Worm (Caenorhabditis elegans) whole organism, mixed stage, embryonic: ENCODE measurements around the gene tebp-1.

Source experiments
- M03D4.4 ChIP-seq: sonication (generic microtip); optimal IDR thresholded peaks from 2 replicates; lab custom pipeline; 2017; ENCODE audit warnings: mild to moderate bottlenecking, missing genetic modification characterization, missing compliant biosample characterization
- bed-3 ChIP-seq: fragments of 200-800 bp; sonication (Bioruptor generic); optimal IDR thresholded peaks from 3 replicates; lab custom pipeline; 2018; ENCODE audit warnings: mild to moderate bottlenecking, missing genetic modification characterization, moderate library complexity, missing compliant biosample characterization
- blmp-1 ChIP-seq: fragments of 150-350 bp; optimal IDR thresholded peaks from 2 replicates; lab custom pipeline; 2014; ENCODE audit warnings: missing biosample characterization, missing genetic modification characterization
- ceh-39 ChIP-seq: fragments of 150-350 bp; optimal IDR thresholded peaks from 2 replicates; lab custom pipeline; 2014; ENCODE audit warnings: missing biosample characterization, missing genetic modification characterization
- ceh-43 ChIP-seq: fragments of 200-800 bp; sonication (Bioruptor generic); optimal IDR thresholded peaks from 2 replicates; lab custom pipeline; 2018; ENCODE audit warnings: mild to moderate bottlenecking, missing genetic modification characterization, moderate library complexity, missing compliant biosample characterization
- ceh-83 ChIP-seq: fragments of 200-800 bp; sonication (Bioruptor generic); optimal IDR thresholded peaks from 2 replicates; lab custom pipeline; 2018; ENCODE audit warnings: mild to moderate bottlenecking, missing genetic modification characterization, missing compliant biosample characterization
- ces-1 ChIP-seq: fragments of 150-350 bp; optimal IDR thresholded peaks from 2 replicates; lab custom pipeline; 2014; ENCODE audit warnings: missing biosample characterization, missing genetic modification reagents, missing genetic modification characterization
- cnd-1 ChIP-seq: fragments of 200-800 bp; sonication (Bioruptor generic); optimal IDR thresholded peaks from 2 replicates; lab custom pipeline; 2018; ENCODE audit warnings: mild to moderate bottlenecking, missing genetic modification characterization, missing compliant biosample characterization
- drap-1 ChIP-seq: fragments of 200-800 bp; sonication (Bioruptor generic); optimal IDR thresholded peaks from 3 replicates; lab custom pipeline; 2018; ENCODE audit warnings: mild to moderate bottlenecking, missing genetic modification characterization, missing compliant biosample characterization
- elt-1 ChIP-seq: sonication (generic microtip); optimal IDR thresholded peaks from 2 replicates; lab custom pipeline; 2017; ENCODE audit warnings: missing genetic modification characterization, mild to moderate bottlenecking, missing compliant biosample characterization, antibody characterized with exemption, moderate library complexity, borderline replicate concordance; ENCODE audit not compliant: insufficient read depth
- elt-3 ChIP-seq: fragments of 150-350 bp; optimal IDR thresholded peaks from 2 replicates; lab custom pipeline; 2014; ENCODE audit warnings: missing biosample characterization, missing genetic modification characterization
- flh-1 ChIP-seq: fragments of 200-800 bp; sonication (Bioruptor generic); optimal IDR thresholded peaks from 2 replicates; lab custom pipeline; 2018; ENCODE audit warnings: mild to moderate bottlenecking, missing genetic modification characterization, moderate library complexity, missing compliant biosample characterization
- ham-2 ChIP-seq: fragments of 200-800 bp; sonication (Bioruptor generic); optimal IDR thresholded peaks from 2 replicates; lab custom pipeline; 2018; ENCODE audit warnings: mild to moderate bottlenecking, missing genetic modification characterization, missing compliant biosample characterization
- hlh-1 ChIP-seq: fragments of 150-350 bp; optimal IDR thresholded peaks from 2 replicates; lab custom pipeline; 2014; ENCODE audit warnings: missing biosample characterization, missing genetic modification reagents, missing genetic modification characterization
- lin-13 ChIP-seq: fragments of 150-350 bp; optimal IDR thresholded peaks from 2 replicates; lab custom pipeline; 2014; ENCODE audit warnings: missing biosample characterization, missing genetic modification characterization
- lin-32 ChIP-seq: fragments of 200-800 bp; sonication (Bioruptor generic); optimal IDR thresholded peaks from 2 replicates; lab custom pipeline; 2018; ENCODE audit warnings: mild to moderate bottlenecking, missing genetic modification characterization, missing compliant biosample characterization
- lsy-2 ChIP-seq: fragments of 150-350 bp; optimal IDR thresholded peaks from 2 replicates; lab custom pipeline; 2014; ENCODE audit warnings: missing biosample characterization, missing genetic modification characterization
- mab-5 ChIP-seq: fragments of 150-350 bp; optimal IDR thresholded peaks from 2 replicates; lab custom pipeline; 2014; ENCODE audit warnings: missing biosample characterization, missing genetic modification characterization
- mep-1 ChIP-seq: fragments of 150-350 bp; optimal IDR thresholded peaks from 2 replicates; lab custom pipeline; 2017; ENCODE audit warnings: missing biosample characterization, missing genetic modification reagents, missing genetic modification characterization, inconsistent platforms
- mls-2 ChIP-seq: sonication (generic microtip); optimal IDR thresholded peaks from 2 replicates; lab custom pipeline; 2016; ENCODE audit warnings: mild to moderate bottlenecking, missing genetic modification characterization, moderate library complexity, missing compliant biosample characterization
- nhr-12 ChIP-seq: fragments of 150-350 bp; optimal IDR thresholded peaks from 2 replicates; lab custom pipeline; 2014; ENCODE audit warnings: missing biosample characterization, missing genetic modification characterization
- nhr-2 ChIP-seq: fragments of 150-350 bp; optimal IDR thresholded peaks from 2 replicates; lab custom pipeline; 2014; ENCODE audit warnings: missing biosample characterization, missing genetic modification characterization
- nhr-237 ChIP-seq: fragments of 150-350 bp; optimal IDR thresholded peaks from 2 replicates; lab custom pipeline; 2014; ENCODE audit warnings: missing biosample characterization, missing genetic modification characterization
- nhr-28 ChIP-seq: fragments of 150-350 bp; optimal IDR thresholded peaks from 2 replicates; lab custom pipeline; 2014; ENCODE audit warnings: missing biosample characterization, missing genetic modification characterization
- nhr-76 ChIP-seq: sonication (generic microtip); optimal IDR thresholded peaks from 2 replicates; lab custom pipeline; 2017; ENCODE audit warnings: missing biosample characterization, missing genetic modification characterization
- pha-4 ChIP-seq: fragments of 150-350 bp; optimal IDR thresholded peaks from 2 replicates; lab custom pipeline; 2018; ENCODE audit warnings: missing biosample characterization, missing genetic modification reagents, missing genetic modification characterization
- sem-2 ChIP-seq: fragments of 200-800 bp; sonication (Bioruptor generic); optimal IDR thresholded peaks from 2 replicates; lab custom pipeline; 2018; ENCODE audit warnings: mild to moderate bottlenecking, missing genetic modification characterization, missing compliant biosample characterization
- snpc-4 ChIP-seq: fragments of 150-350 bp; optimal IDR thresholded peaks from 2 replicates; lab custom pipeline; 2014; ENCODE audit warnings: missing biosample characterization, missing genetic modification characterization
- sptf-1 ChIP-seq: sonication (generic microtip); optimal IDR thresholded peaks from 2 replicates; lab custom pipeline; 2017; ENCODE audit warnings: mild to moderate bottlenecking, missing genetic modification characterization, moderate library complexity, missing compliant biosample characterization
- tbx-8 ChIP-seq: fragments of 200-800 bp; sonication (Bioruptor generic); optimal IDR thresholded peaks from 2 replicates; lab custom pipeline; 2018; ENCODE audit warnings: mild to moderate bottlenecking, missing genetic modification characterization, moderate library complexity, missing compliant biosample characterization
- unc-120 ChIP-seq: sonication (generic microtip); optimal IDR thresholded peaks from 2 replicates; lab custom pipeline; 2017; ENCODE audit warnings: missing genetic modification characterization, missing compliant biosample characterization; ENCODE audit not compliant: poor library complexity, severe bottlenecking
- unc-39 ChIP-seq: fragments of 150-350 bp; optimal IDR thresholded peaks from 2 replicates; lab custom pipeline; 2014; ENCODE audit warnings: missing biosample characterization, missing genetic modification characterization
- unc-62 ChIP-seq: fragments of 150-350 bp; optimal IDR thresholded peaks from 2 replicates; lab custom pipeline; 2014; ENCODE audit warnings: missing biosample characterization, missing genetic modification reagents, missing genetic modification characterization
- zip-8 ChIP-seq: fragments of 150-350 bp; optimal IDR thresholded peaks from 2 replicates; lab custom pipeline; 2014; ENCODE audit warnings: missing biosample characterization, missing genetic modification characterization
- ztf-11 ChIP-seq: fragments of 150-350 bp; optimal IDR thresholded peaks from 2 replicates; lab custom pipeline; 2014; ENCODE audit warnings: missing biosample characterization, missing genetic modification characterization

tebp-1 gene

DNA sequence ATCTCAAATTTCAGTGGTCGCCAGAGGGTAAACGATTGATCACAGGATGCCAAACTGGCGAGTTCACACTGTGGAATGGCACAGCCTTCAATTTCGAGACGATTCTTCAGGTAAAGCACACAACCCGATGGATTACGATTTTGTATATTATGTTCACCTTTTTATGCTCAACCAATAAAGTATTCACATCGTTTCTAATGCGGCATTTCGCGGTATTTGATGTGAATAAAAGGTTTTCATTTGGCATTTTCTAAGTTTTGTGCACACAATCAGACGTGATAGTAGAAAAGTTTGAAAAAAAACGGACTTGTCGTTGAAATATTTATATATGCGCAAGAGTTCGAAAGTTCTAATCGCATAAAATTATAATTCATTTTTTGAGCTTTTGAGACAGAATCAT lies 2.8 kb upstream of the tebp-1 start:
- TF ChIP-seq drap-1 = no peak
- no peak for TF ChIP-seq flh-1 (GFP tag; lab: Kevin White, UChicago)
- TF ChIP-seq unc-120 (tag; lab: Kevin White, UChicago) = no peak
- no peak for TF ChIP-seq ztf-11
- no peak for TF ChIP-seq nhr-237 (tag; lab: Kevin White, UChicago)
- TF ChIP-seq nhr-76 (tag; lab: Kevin White, UChicago) = no peak
- TF ChIP-seq, all 35 proteins: peak for 0

DNA sequence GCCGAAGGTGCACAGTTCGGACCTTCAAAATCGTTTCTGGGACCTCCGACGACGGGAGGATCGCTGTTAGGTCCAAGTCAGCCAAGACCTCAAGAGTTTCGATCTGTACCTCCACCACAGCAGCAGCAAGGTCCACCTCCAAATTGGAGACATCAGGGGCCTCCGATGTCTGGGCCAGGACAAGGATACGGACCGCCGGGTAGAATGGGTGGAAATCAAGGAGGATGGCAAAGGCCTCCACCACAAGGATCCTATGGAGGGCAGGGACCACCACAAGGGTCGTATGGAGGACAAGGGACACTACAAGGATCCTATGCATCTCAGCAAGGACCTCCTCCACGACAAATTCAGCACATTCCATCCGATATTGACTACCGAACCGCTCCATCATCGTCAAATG lies 1.1 kb upstream of the tebp-1 start:
- TF ChIP-seq flh-1 (GFP tag; lab: Kevin White, UChicago) = no peak
- no peak for TF ChIP-seq nhr-76 (tag; lab: Kevin White, UChicago)
- TF ChIP-seq lin-32 (GFP tag; lab: Kevin White, UChicago) = no peak
- no peak for TF ChIP-seq ceh-83 (GFP tag; lab: Kevin White, UChicago)
- TF ChIP-seq hlh-1 = no peak
- no peak for TF ChIP-seq ham-2 (GFP tag; lab: Kevin White, UChicago)
- TF ChIP-seq blmp-1 (tag; lab: Kevin White, UChicago) = no peak
- no peak for TF ChIP-seq bed-3 (GFP tag; lab: Kevin White, UChicago)
- no peak for TF ChIP-seq mab-5 (tag; lab: Kevin White, UChicago)
- no peak for TF ChIP-seq mep-1 (tag; lab: Kevin White, UChicago)
- no peak for TF ChIP-seq drap-1
- TF ChIP-seq zip-8 (tag; lab: Kevin White, UChicago) = no peak
- TF ChIP-seq nhr-237 (tag; lab: Kevin White, UChicago) = no peak
- TF ChIP-seq lin-13 = no peak
- TF ChIP-seq unc-39 (tag; lab: Kevin White, UChicago) = no peak
- no peak for TF ChIP-seq elt-3

DNA sequence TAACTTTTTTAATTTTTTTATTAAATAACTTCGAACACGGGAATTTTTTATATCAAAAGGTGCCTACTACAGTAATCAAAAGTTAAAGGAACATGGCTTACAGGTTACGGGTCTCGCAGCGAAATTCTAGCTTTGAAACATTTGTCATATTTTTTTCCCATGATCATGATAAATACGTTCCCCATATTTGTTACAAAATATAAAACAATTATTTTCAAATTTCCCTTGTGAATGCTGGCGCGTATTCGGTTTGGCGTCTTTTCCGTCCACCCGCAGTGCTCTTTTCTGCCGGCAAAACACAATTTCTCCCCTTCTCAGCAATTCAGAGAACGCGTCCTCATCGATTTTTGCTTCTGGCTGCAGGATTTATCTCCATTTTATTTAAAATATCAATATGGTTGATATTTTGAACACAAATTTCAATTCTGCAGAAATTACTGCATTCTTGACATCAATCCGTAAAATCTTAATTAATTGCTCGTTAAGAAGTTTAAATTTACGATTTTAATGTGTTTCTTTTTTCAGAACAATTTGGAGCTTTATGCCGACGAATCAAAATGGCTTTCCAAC lies 3.4 kb downstream of the tebp-1 start, which contains the start of gene imb-2:
TSS of gene imb-2 (plus strand) at position 520 of the 570 bp plus-strand sequence.
- TF ChIP-seq ztf-11 = no peak
- TF ChIP-seq ceh-43 = no peak
- TF ChIP-seq pha-4 (tag; lab: Kevin White, UChicago) = no peak
- TF ChIP-seq nhr-76 (tag; lab: Kevin White, UChicago) = no peak
- no peak for TF ChIP-seq nhr-2 (tag; lab: Kevin White, UChicago)
- TF ChIP-seq unc-39 (tag; lab: Kevin White, UChicago) = no peak
- no peak for TF ChIP-seq lin-13
- TF ChIP-seq ceh-39 (tag; lab: Kevin White, UChicago) = no peak
- no peak for TF ChIP-seq mls-2
- TF ChIP-seq sptf-1 (tag; lab: Kevin White, UChicago) = peak; percentile 39
- TF ChIP-seq sem-2 = no peak
- no peak for TF ChIP-seq tbx-8 (GFP tag; lab: Kevin White, UChicago)
- TF ChIP-seq unc-62 = no peak
- TF ChIP-seq M03D4.4 (tag; lab: Kevin White, UChicago) = no peak
- TF ChIP-seq ces-1 (GFP tag; lab: Kevin White, UChicago) = peak; percentile 88
- no peak for TF ChIP-seq lin-32 (GFP tag; lab: Kevin White, UChicago)
- peak; percentile 29 for TF ChIP-seq ceh-83 (GFP tag; lab: Kevin White, UChicago)
- no peak for TF ChIP-seq cnd-1 (tag; lab: Kevin White, UChicago)
- no peak for TF ChIP-seq nhr-237 (tag; lab: Kevin White, UChicago)
- no peak for TF ChIP-seq drap-1
- peak; percentile 38 for TF ChIP-seq lsy-2 (tag; lab: Kevin White, UChicago)
- TF ChIP-seq bed-3 (GFP tag; lab: Kevin White, UChicago) = no peak
- TF ChIP-seq flh-1 (GFP tag; lab: Kevin White, UChicago) = no peak
- peak; percentile 50 for TF ChIP-seq mep-1 (tag; lab: Kevin White, UChicago)
- TF ChIP-seq nhr-28 (tag; lab: Kevin White, UChicago) = no peak
- no peak for TF ChIP-seq elt-3
- no peak for TF ChIP-seq zip-8 (tag; lab: Kevin White, UChicago)
- no peak for TF ChIP-seq elt-1 (tag; lab: Kevin White, UChicago)
- TF ChIP-seq ham-2 (GFP tag; lab: Kevin White, UChicago) = no peak
- no peak for TF ChIP-seq blmp-1 (tag; lab: Kevin White, UChicago)
- TF ChIP-seq unc-120 (tag; lab: Kevin White, UChicago) = peak; percentile 30
- no peak for TF ChIP-seq nhr-12 (tag; lab: Kevin White, UChicago)
- no peak for TF ChIP-seq snpc-4
- TF ChIP-seq, all 35 proteins: peak for 6
